Worm (Caenorhabditis elegans) whole organism, mixed stage, embryonic: Measurements from ENCODE around the gene frg-1.

Experiments used
- bed-3 ChIP-seq: fragments of 200-800 bp; sonication (Bioruptor generic); optimal IDR thresholded peaks from 3 replicates; lab custom pipeline; 2018; ENCODE audit warnings: mild to moderate bottlenecking, missing genetic modification characterization, moderate library complexity, missing compliant biosample characterization
- ceh-39 ChIP-seq: fragments of 150-350 bp; optimal IDR thresholded peaks from 2 replicates; lab custom pipeline; 2014; ENCODE audit warnings: missing biosample characterization, missing genetic modification characterization
- ceh-43 ChIP-seq: fragments of 200-800 bp; sonication (Bioruptor generic); optimal IDR thresholded peaks from 2 replicates; lab custom pipeline; 2018; ENCODE audit warnings: mild to moderate bottlenecking, missing genetic modification characterization, moderate library complexity, missing compliant biosample characterization
- ceh-83 ChIP-seq: fragments of 200-800 bp; sonication (Bioruptor generic); optimal IDR thresholded peaks from 2 replicates; lab custom pipeline; 2018; ENCODE audit warnings: mild to moderate bottlenecking, missing genetic modification characterization, missing compliant biosample characterization
- ces-1 ChIP-seq: fragments of 150-350 bp; optimal IDR thresholded peaks from 2 replicates; lab custom pipeline; 2014; ENCODE audit warnings: missing biosample characterization, missing genetic modification reagents, missing genetic modification characterization
- cnd-1 ChIP-seq: fragments of 200-800 bp; sonication (Bioruptor generic); optimal IDR thresholded peaks from 2 replicates; lab custom pipeline; 2018; ENCODE audit warnings: mild to moderate bottlenecking, missing genetic modification characterization, missing compliant biosample characterization
- drap-1 ChIP-seq: fragments of 200-800 bp; sonication (Bioruptor generic); optimal IDR thresholded peaks from 3 replicates; lab custom pipeline; 2018; ENCODE audit warnings: mild to moderate bottlenecking, missing genetic modification characterization, missing compliant biosample characterization
- elt-1 ChIP-seq: sonication (generic microtip); optimal IDR thresholded peaks from 2 replicates; lab custom pipeline; 2017; ENCODE audit warnings: missing genetic modification characterization, mild to moderate bottlenecking, missing compliant biosample characterization, antibody characterized with exemption, moderate library complexity, borderline replicate concordance; ENCODE audit not compliant: insufficient read depth
- flh-1 ChIP-seq: fragments of 200-800 bp; sonication (Bioruptor generic); optimal IDR thresholded peaks from 2 replicates; lab custom pipeline; 2018; ENCODE audit warnings: mild to moderate bottlenecking, missing genetic modification characterization, moderate library complexity, missing compliant biosample characterization
- ham-2 ChIP-seq: fragments of 200-800 bp; sonication (Bioruptor generic); optimal IDR thresholded peaks from 2 replicates; lab custom pipeline; 2018; ENCODE audit warnings: mild to moderate bottlenecking, missing genetic modification characterization, missing compliant biosample characterization
- hlh-1 ChIP-seq: fragments of 150-350 bp; optimal IDR thresholded peaks from 2 replicates; lab custom pipeline; 2014; ENCODE audit warnings: missing biosample characterization, missing genetic modification reagents, missing genetic modification characterization
- lin-13 ChIP-seq: fragments of 150-350 bp; optimal IDR thresholded peaks from 2 replicates; lab custom pipeline; 2014; ENCODE audit warnings: missing biosample characterization, missing genetic modification characterization
- lin-32 ChIP-seq: fragments of 200-800 bp; sonication (Bioruptor generic); optimal IDR thresholded peaks from 2 replicates; lab custom pipeline; 2018; ENCODE audit warnings: mild to moderate bottlenecking, missing genetic modification characterization, missing compliant biosample characterization
- lsy-2 ChIP-seq: fragments of 150-350 bp; optimal IDR thresholded peaks from 2 replicates; lab custom pipeline; 2014; ENCODE audit warnings: missing biosample characterization, missing genetic modification characterization
- mab-5 ChIP-seq: fragments of 150-350 bp; optimal IDR thresholded peaks from 2 replicates; lab custom pipeline; 2014; ENCODE audit warnings: missing biosample characterization, missing genetic modification characterization
- mep-1 ChIP-seq: fragments of 150-350 bp; optimal IDR thresholded peaks from 2 replicates; lab custom pipeline; 2017; ENCODE audit warnings: missing biosample characterization, missing genetic modification reagents, missing genetic modification characterization, inconsistent platforms
- mls-2 ChIP-seq: sonication (generic microtip); optimal IDR thresholded peaks from 2 replicates; lab custom pipeline; 2016; ENCODE audit warnings: mild to moderate bottlenecking, missing genetic modification characterization, moderate library complexity, missing compliant biosample characterization
- nhr-12 ChIP-seq: fragments of 150-350 bp; optimal IDR thresholded peaks from 2 replicates; lab custom pipeline; 2014; ENCODE audit warnings: missing biosample characterization, missing genetic modification characterization
- nhr-2 ChIP-seq: fragments of 150-350 bp; optimal IDR thresholded peaks from 2 replicates; lab custom pipeline; 2014; ENCODE audit warnings: missing biosample characterization, missing genetic modification characterization
- nhr-237 ChIP-seq: fragments of 150-350 bp; optimal IDR thresholded peaks from 2 replicates; lab custom pipeline; 2014; ENCODE audit warnings: missing biosample characterization, missing genetic modification characterization
- nhr-28 ChIP-seq: fragments of 150-350 bp; optimal IDR thresholded peaks from 2 replicates; lab custom pipeline; 2014; ENCODE audit warnings: missing biosample characterization, missing genetic modification characterization
- nhr-76 ChIP-seq: sonication (generic microtip); optimal IDR thresholded peaks from 2 replicates; lab custom pipeline; 2017; ENCODE audit warnings: missing biosample characterization, missing genetic modification characterization
- pha-4 ChIP-seq: fragments of 150-350 bp; optimal IDR thresholded peaks from 2 replicates; lab custom pipeline; 2018; ENCODE audit warnings: missing biosample characterization, missing genetic modification reagents, missing genetic modification characterization
- sem-2 ChIP-seq: fragments of 200-800 bp; sonication (Bioruptor generic); optimal IDR thresholded peaks from 2 replicates; lab custom pipeline; 2018; ENCODE audit warnings: mild to moderate bottlenecking, missing genetic modification characterization, missing compliant biosample characterization
- snpc-4 ChIP-seq: fragments of 150-350 bp; optimal IDR thresholded peaks from 2 replicates; lab custom pipeline; 2014; ENCODE audit warnings: missing biosample characterization, missing genetic modification characterization
- sptf-1 ChIP-seq: sonication (generic microtip); optimal IDR thresholded peaks from 2 replicates; lab custom pipeline; 2017; ENCODE audit warnings: mild to moderate bottlenecking, missing genetic modification characterization, moderate library complexity, missing compliant biosample characterization
- tbx-8 ChIP-seq: fragments of 200-800 bp; sonication (Bioruptor generic); optimal IDR thresholded peaks from 2 replicates; lab custom pipeline; 2018; ENCODE audit warnings: mild to moderate bottlenecking, missing genetic modification characterization, moderate library complexity, missing compliant biosample characterization
- unc-120 ChIP-seq: sonication (generic microtip); optimal IDR thresholded peaks from 2 replicates; lab custom pipeline; 2017; ENCODE audit warnings: missing genetic modification characterization, missing compliant biosample characterization; ENCODE audit not compliant: poor library complexity, severe bottlenecking
- unc-39 ChIP-seq: fragments of 150-350 bp; optimal IDR thresholded peaks from 2 replicates; lab custom pipeline; 2014; ENCODE audit warnings: missing biosample characterization, missing genetic modification characterization
- unc-62 ChIP-seq: fragments of 150-350 bp; optimal IDR thresholded peaks from 2 replicates; lab custom pipeline; 2014; ENCODE audit warnings: missing biosample characterization, missing genetic modification reagents, missing genetic modification characterization
- zip-8 ChIP-seq: fragments of 150-350 bp; optimal IDR thresholded peaks from 2 replicates; lab custom pipeline; 2014; ENCODE audit warnings: missing biosample characterization, missing genetic modification characterization
- ztf-11 ChIP-seq: fragments of 150-350 bp; optimal IDR thresholded peaks from 2 replicates; lab custom pipeline; 2014; ENCODE audit warnings: missing biosample characterization, missing genetic modification characterization

The frg-1 gene

ce11 chrIII:12972398-12972797, 6.6 kb upstream of the frg-1 start, which contains the start of gene bckd-1A:
Gene bckd-1A, minus strand, starts transcription at chrIII:12972498.
- no peak for TF ChIP-seq lin-32 (GFP tag; lab: Kevin White, UChicago)
- TF ChIP-seq, all 35 proteins: peak for 0

- TF ChIP-seq ces-1 (GFP tag; lab: Kevin White, UChicago): no peak
- TF ChIP-seq mab-5 (tag; lab: Kevin White, UChicago): no peak
- TF ChIP-seq sem-2: no peak
- TF ChIP-seq ztf-11 (tag; lab: Kevin White, UChicago): no peak
- no peak for TF ChIP-seq elt-1 (tag; lab: Kevin White, UChicago)
- TF ChIP-seq unc-39 (tag; lab: Kevin White, UChicago): no peak
- no peak for TF ChIP-seq ham-2 (GFP tag; lab: Kevin White, UChicago)
- no peak for TF ChIP-seq hlh-1 (tag; lab: Kevin White, UChicago)
- no peak for TF ChIP-seq nhr-2 (tag; lab: Kevin White, UChicago)
- no peak for TF ChIP-seq lsy-2 (tag; lab: Kevin White, UChicago)
- TF ChIP-seq nhr-12 (tag; lab: Kevin White, UChicago): no peak
- TF ChIP-seq ceh-83: no peak
- TF ChIP-seq nhr-28 (tag; lab: Kevin White, UChicago): no peak
- no peak for TF ChIP-seq nhr-76 (tag; lab: Kevin White, UChicago)
- no peak for TF ChIP-seq mep-1 (tag; lab: Kevin White, UChicago)
- no peak for TF ChIP-seq ceh-43 (GFP tag; lab: Kevin White, UChicago)
- no peak for TF ChIP-seq pha-4 (tag; lab: Kevin White, UChicago)
- TF ChIP-seq lin-32 (GFP tag; lab: Kevin White, UChicago): no peak
- no peak for TF ChIP-seq nhr-237 (tag; lab: Kevin White, UChicago)
Measured at ce11 chrIII:12977559-12977958, 1.4 kb upstream of the frg-1 start, which contains the start of gene ZK1010.2. Gene ZK1010.2, minus strand, starts transcription at chrIII:12977862.

- TF ChIP-seq pha-4 (tag; lab: Kevin White, UChicago) (no peak), unc-120 (tag; lab: Kevin White, UChicago) (no peak), sem-2 (no peak), unc-62 (GFP tag; lab: Kevin White, UChicago) (no peak), ceh-83 (no peak), drap-1 (GFP tag; lab: Kevin White, UChicago) (no peak), hlh-1 (tag; lab: Kevin White, UChicago) (no peak), zip-8 (tag; lab: Kevin White, UChicago) (no peak), nhr-28 (tag; lab: Kevin White, UChicago) (no peak), snpc-4 (tag; lab: Kevin White, UChicago) (no peak), ceh-39 (tag; lab: Kevin White, UChicago) (no peak)
Measured at ce11 chrIII:12980770-12981169, 1.8 kb downstream of the frg-1 start, which contains the start of gene ZK1010.4. Gene ZK1010.4, plus strand, starts transcription at chrIII:12981070.

ce11 chrIII:12987418-12987817, 8.5 kb downstream of the frg-1 start, which contains the start of gene ZK1010.5:
Gene ZK1010.5, minus strand, starts transcription at chrIII:12987518.
- TF ChIP-seq mls-2 (tag; lab: Kevin White, UChicago) (no peak), pha-4 (tag; lab: Kevin White, UChicago) (no peak), unc-39 (tag; lab: Kevin White, UChicago) (no peak), mab-5 (tag; lab: Kevin White, UChicago) (no peak), ces-1 (GFP tag; lab: Kevin White, UChicago) (no peak), nhr-12 (tag; lab: Kevin White, UChicago) (no peak), unc-120 (tag; lab: Kevin White, UChicago) (no peak), lsy-2 (tag; lab: Kevin White, UChicago) (no peak), ceh-43 (GFP tag; lab: Kevin White, UChicago) (no peak), lin-13 (no peak)
- TF ChIP-seq, all 35 proteins: peak for 0

- TF ChIP-seq lsy-2 (tag; lab: Kevin White, UChicago): no peak
- no peak for TF ChIP-seq tbx-8
- no peak for TF ChIP-seq flh-1 (GFP tag; lab: Kevin White, UChicago)
- TF ChIP-seq nhr-2 (tag; lab: Kevin White, UChicago): no peak
- TF ChIP-seq unc-62 (GFP tag; lab: Kevin White, UChicago): no peak
- no peak for TF ChIP-seq hlh-1 (tag; lab: Kevin White, UChicago)
- TF ChIP-seq ces-1 (GFP tag; lab: Kevin White, UChicago): no peak
- no peak for TF ChIP-seq ceh-39 (tag; lab: Kevin White, UChicago)
- TF ChIP-seq ceh-43 (GFP tag; lab: Kevin White, UChicago): no peak
- TF ChIP-seq sptf-1: no peak
- no peak for TF ChIP-seq sem-2
- no peak for TF ChIP-seq unc-120 (tag; lab: Kevin White, UChicago)
- TF ChIP-seq cnd-1 (tag; lab: Kevin White, UChicago): no peak
- TF ChIP-seq unc-39 (tag; lab: Kevin White, UChicago): no peak
- TF ChIP-seq bed-3 (GFP tag; lab: Kevin White, UChicago): no peak
Measured at ce11 chrIII:12990997-12991396, 12.0 kb downstream of the frg-1 start, which contains the start of gene ZK1010.12. Gene ZK1010.12, plus strand, starts transcription at chrIII:12991297.
